Worm (Caenorhabditis elegans) whole organism, L4/young adult: Measurements from ENCODE around the gene alh-9.
A peak's percentile ranks its signal among the peaks of the same experiment; 100 is the strongest.

Experiments
- W03F9.2 ChIP-seq: fragments of 150-350 bp; optimal IDR thresholded peaks from 2 replicates; lab custom pipeline; 2014; ENCODE audit warnings: missing biosample characterization, missing genetic modification characterization
- dao-5 ChIP-seq: sonication (generic microtip); optimal IDR thresholded peaks from 2 replicates; lab custom pipeline; 2016; ENCODE audit warnings: missing genotype, missing genetic modification characterization, moderate library complexity, missing compliant biosample characterization
- him-1 ChIP-seq: sonication (generic microtip); optimal IDR thresholded peaks from 2 replicates; lab custom pipeline; 2016; ENCODE audit warnings: missing genotype, missing genetic modification reagents, missing genetic modification characterization, missing compliant biosample characterization

The alh-9 gene

DNA sequence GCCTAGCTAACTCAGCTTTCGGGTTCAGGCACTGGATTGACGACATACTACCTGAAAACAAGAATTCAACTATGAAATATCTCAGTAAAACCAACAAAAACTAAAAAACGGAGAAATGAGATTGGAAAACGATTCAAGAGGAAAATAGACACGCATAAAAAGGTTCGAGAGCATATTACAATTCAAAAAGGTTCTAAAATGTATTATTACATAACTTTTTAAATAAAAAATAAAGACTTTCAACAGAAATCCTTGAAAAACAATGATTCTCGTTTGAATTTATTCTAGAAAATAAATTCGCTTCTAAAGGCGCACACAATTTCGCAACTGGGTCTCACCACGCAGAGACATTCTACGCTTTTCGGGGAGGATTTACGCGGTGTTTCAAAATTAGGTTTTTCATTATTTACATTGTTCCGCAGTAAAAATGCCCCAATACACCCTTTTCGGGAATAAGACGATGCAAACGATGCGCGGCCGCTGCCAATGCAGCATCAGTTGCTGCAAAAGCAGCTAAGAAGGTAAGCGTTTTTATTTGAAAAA, at the start of gene alh-9, which contains the start of gene cct-6:
TSS of gene alh-9 (plus strand) at position 382 of the 543 bp plus-strand sequence.
TSS of gene cct-6 (minus strand) at position 51 of the 543 bp plus-strand sequence.
- no peak for TF ChIP-seq him-1
- TF ChIP-seq W03F9.2 (tag; lab: Kevin White, UChicago): peak; percentile 94

DNA sequence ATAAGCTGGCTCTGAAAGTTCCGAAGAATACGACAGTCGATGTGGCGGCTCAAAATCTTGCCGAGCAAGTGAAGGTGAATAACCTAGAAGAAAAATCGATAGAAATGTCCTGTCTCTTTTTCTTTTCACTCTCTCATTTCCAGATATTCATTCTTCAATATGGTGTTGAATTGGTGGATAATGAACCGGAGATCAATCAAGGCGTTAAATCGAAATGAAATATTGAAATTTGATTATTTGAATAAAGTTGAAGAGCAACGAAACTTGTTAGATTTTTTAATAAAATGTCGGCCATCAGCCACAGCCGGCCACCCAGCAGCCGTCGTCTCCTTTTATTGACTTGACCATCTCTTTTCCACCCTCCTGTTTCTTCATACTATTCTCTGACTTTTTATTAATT, 49.1 kb upstream of the alh-9 start, which contains the start of gene R12B2.2:
TSS of gene R12B2.2 (plus strand) at position 301 of the 400 bp plus-strand sequence.
- TF ChIP-seq W03F9.2 (tag; lab: Kevin White, UChicago) (no peak), dao-5 (tag; lab: Kevin White, UChicago) (no peak), him-1 (no peak)

DNA sequence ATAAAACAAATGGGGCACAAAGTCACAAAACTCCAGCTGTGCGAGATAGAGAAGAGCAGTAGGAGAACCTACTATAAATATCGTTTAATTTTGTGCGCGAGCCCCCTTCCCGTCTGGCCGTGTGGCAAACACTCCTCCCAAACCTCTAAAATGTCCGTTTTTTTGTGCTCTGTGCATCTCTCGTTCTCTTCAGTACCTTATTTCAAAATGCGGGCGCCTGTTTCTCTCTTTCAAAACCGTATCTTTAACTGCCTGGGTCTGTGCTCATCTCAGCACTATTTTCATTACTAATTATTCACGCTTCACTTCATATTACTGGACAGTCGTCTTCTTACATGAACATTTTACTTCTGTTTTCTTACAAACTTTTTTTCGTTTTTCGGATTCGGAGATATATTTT, 45.8 kb upstream of the alh-9 start:
- TF ChIP-seq him-1 (no peak), dao-5 (tag; lab: Kevin White, UChicago) (no peak), W03F9.2 (tag; lab: Kevin White, UChicago) (no peak)

- TF ChIP-seq dao-5 (tag; lab: Kevin White, UChicago): no peak
- TF ChIP-seq W03F9.2 (tag; lab: Kevin White, UChicago): no peak
- no peak for TF ChIP-seq him-1
These were observed 43.9 kb upstream of the alh-9 start for ce11 chrIII:5811957-5812356.

ce11 chrIII:5812672-5813071, 43.1 kb upstream of the alh-9 start:
- TF ChIP-seq W03F9.2 (tag; lab: Kevin White, UChicago): no peak
- TF ChIP-seq dao-5 (tag; lab: Kevin White, UChicago): no peak
- TF ChIP-seq him-1: no peak

DNA sequence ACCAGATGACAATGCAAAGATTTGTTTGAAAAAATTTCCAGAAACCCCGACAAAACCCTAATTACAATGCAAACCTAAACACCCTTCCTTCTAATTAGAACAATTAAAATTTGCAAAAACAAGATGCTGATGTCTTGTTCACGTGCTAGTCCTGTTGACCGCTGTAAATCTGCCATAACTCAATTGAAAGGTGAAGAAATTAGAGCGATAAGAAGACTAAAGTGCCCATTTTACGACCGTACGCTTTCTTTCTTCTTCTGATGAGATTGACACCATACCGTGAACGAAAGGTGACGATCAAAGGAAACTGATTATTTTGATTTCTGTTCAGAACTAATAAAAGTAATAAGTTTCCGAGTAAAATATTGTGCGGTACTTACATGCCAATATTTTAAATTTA, 42.3 kb upstream of the alh-9 start:
- peak; percentile 1 for TF ChIP-seq W03F9.2 (tag; lab: Kevin White, UChicago)
- no peak for TF ChIP-seq dao-5 (tag; lab: Kevin White, UChicago)

DNA sequence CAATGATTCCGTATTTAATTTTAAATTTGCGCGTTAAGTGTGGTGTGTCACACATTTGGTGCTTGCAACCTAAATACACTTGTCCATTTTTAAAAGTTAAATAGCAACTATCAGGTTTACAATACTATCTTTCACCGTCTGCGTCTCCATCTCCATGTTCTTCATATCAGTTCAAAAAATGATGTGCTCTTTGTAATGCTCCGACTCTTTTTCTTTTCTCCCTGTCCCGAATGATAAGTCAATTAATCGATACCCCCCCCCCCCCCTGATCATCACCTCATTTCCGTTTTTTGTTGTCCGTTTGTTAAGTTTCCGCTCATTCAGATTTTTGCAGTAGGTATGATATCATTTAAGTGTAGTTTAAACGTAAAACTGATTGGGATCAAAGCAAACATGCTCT, 41.7 kb upstream of the alh-9 start:
- no peak for TF ChIP-seq him-1
- TF ChIP-seq dao-5 (tag; lab: Kevin White, UChicago): no peak
- no peak for TF ChIP-seq W03F9.2 (tag; lab: Kevin White, UChicago)

DNA sequence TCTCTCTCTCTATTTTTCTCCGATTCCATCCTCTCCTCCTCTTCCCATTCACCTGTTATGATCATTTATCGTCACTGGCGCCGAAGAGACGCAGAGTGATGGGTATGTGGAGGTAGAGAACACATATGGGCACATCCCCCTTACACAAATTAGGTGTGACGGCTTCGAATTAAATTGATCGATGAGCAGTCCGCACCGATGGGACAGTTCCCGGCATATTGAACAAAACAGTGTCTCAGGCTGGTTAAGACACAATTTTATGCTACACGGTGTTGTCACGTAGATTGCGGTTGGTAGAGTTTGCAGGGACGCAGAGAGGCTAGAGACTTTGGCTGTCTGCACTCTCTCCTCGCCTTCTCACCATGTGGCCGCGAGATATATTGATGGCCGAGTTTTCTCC, 41.0 kb upstream of the alh-9 start, which contains the start of gene R12B2.7:
TSS of gene R12B2.7 (plus strand) at position 247 of the 400 bp plus-strand sequence.
- TF ChIP-seq dao-5 (tag; lab: Kevin White, UChicago): no peak
- TF ChIP-seq him-1: no peak
- no peak for TF ChIP-seq W03F9.2 (tag; lab: Kevin White, UChicago)

ce11 chrIII:5815932-5816331, 39.9 kb upstream of the alh-9 start, which contains the start of gene sma-4:
sma-4 (plus strand) TSS chrIII:5816232.
- TF ChIP-seq W03F9.2 (tag; lab: Kevin White, UChicago) (no peak), him-1 (no peak), dao-5 (tag; lab: Kevin White, UChicago) (no peak)

ce11 chrIII:5822816-5823215, 33.0 kb upstream of the alh-9 start:
- TF ChIP-seq dao-5 (tag; lab: Kevin White, UChicago) (no peak), him-1 (no peak)

DNA sequence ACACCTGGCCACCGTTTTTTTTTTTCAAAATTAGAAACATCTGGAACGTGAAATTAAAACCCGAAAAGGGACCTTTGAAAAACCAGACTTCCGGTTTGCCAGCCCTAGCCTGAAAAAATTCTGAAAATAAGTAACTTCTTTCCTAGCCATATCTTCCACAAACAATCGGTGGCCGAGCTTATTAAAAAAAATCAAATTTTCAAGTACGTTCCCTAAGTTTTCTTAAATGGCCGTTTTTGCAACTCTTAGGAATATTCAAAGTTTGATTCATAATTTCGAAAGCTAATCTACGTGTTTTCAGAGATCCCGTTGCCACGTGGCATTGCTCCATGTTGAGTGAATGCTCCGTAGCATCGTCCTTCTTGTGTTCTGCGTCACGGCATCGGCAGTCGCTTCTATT, 32.2 kb upstream of the alh-9 start, which contains the start of gene R12B2.8:
TSS of gene R12B2.8 (plus strand) at position 301 of the 400 bp plus-strand sequence.
- no peak for TF ChIP-seq dao-5 (tag; lab: Kevin White, UChicago)
- TF ChIP-seq W03F9.2 (tag; lab: Kevin White, UChicago): no peak

- TF ChIP-seq him-1: no peak
- TF ChIP-seq dao-5 (tag; lab: Kevin White, UChicago): no peak
- TF ChIP-seq W03F9.2 (tag; lab: Kevin White, UChicago): no peak
These were observed 31.3 kb upstream of the alh-9 start for ce11 chrIII:5824450-5824972.

- TF ChIP-seq W03F9.2 (tag; lab: Kevin White, UChicago): no peak
- TF ChIP-seq him-1: peak; percentile 39
- TF ChIP-seq dao-5 (tag; lab: Kevin White, UChicago): no peak
These were observed 28.9 kb upstream of the alh-9 start for ce11 chrIII:5826895-5827437.

DNA sequence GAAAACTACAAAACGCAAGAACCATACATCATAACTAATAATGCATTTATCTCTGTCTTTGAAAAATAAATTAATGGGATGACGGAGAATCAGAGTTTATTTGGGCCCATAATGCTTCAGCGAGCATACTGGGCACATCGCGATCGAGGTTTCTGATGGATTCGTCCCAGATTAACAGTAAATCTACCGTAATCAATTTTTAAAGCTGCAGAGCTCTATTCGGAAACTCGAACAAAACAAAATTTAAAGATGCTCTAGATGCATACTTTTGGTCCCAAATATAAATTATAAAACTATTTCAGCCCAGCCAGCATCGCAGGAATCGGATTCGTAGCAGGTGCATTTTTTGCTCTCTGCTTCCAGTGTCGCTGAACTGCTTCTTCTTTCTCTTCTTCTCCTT, 27.8 kb upstream of the alh-9 start:
- TF ChIP-seq W03F9.2 (tag; lab: Kevin White, UChicago) (no peak), dao-5 (tag; lab: Kevin White, UChicago) (no peak), him-1 (no peak)

DNA sequence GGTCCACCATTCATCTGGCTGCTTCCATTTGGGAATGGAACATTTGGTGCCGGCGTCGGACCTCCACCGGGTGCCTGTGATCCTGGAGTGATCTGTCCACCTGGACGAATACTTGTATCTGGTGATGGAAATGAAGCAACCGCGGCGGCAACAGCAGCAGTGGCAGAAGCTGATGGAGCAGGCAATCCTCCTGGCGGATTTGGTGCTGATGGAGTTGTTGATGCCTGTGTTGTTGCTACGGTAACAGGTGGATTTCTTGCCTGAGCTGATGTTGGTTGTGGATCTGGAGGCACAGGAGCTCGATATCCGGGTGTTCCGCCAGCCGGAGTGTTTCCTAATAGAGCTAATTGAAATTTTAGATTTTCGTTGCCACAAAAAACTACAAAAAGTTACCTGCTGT, 23.4 kb upstream of the alh-9 start:
- TF ChIP-seq him-1 (no peak), W03F9.2 (tag; lab: Kevin White, UChicago) (no peak), dao-5 (tag; lab: Kevin White, UChicago) (no peak)
